Worm (Caenorhabditis elegans) whole organism, early embryonic: ENCODE results near the gene C05E11.7.

Source experiments
- ama-1 ChIP-seq: fragments of 150-350 bp; optimal IDR thresholded peaks from 2 replicates; lab custom pipeline; 2014
- ets-7 ChIP-seq: sonication (generic microtip); optimal IDR thresholded peaks from 2 replicates; lab custom pipeline; 2016; ENCODE audit warnings: missing genotype, missing genetic modification characterization, missing compliant biosample characterization
- hnd-1 ChIP-seq: sonication (generic microtip); optimal IDR thresholded peaks from 2 replicates; lab custom pipeline; 2016; ENCODE audit warnings: missing genetic modification characterization, missing compliant biosample characterization

ce11 chrX:4632088-4632487, 46.6 kb upstream of the C05E11.7 start, which contains the start of gene slcr-46.1:
- TF ChIP-seq ets-7, result no peak
- TF ChIP-seq hnd-1 (tag; lab: Kevin White, UChicago), result no peak
- no peak for TF ChIP-seq ama-1 (lab: Kevin White, UChicago)
